Fruit fly (Drosophila melanogaster) whole organism, prepupa: ENCODE measurements around the gene SmB.

Experiments used
- Blimp-1 ChIP-seq: fragments of 200-800 bp; sonication (Bioruptor generic); optimal IDR thresholded peaks from 3 replicates; lab custom pipeline; 2017; ENCODE audit warnings: missing biosample characterization, missing genetic modification characterization, mild to moderate bottlenecking, moderate library complexity, missing genetic modification reagents
- CG10631 ChIP-seq: fragments of 200-800 bp; sonication (Bioruptor generic); optimal IDR thresholded peaks from 2 replicates; lab custom pipeline; 2016; ENCODE audit warnings: missing biosample characterization, missing genetic modification characterization
- CG10669 ChIP-seq: fragments of 200-800 bp; sonication (Bioruptor generic); optimal IDR thresholded peaks from 3 replicates; lab custom pipeline; 2018; ENCODE audit warnings: missing biosample characterization, mild to moderate bottlenecking, missing genetic modification characterization, moderate library complexity
- CG11762 ChIP-seq: fragments of 200-800 bp; sonication (Bioruptor generic); optimal IDR thresholded peaks from 3 replicates; lab custom pipeline; 2016; ENCODE audit warnings: missing biosample characterization, missing genetic modification characterization; ENCODE audit not compliant: insufficient read depth
- CG11902 ChIP-seq: fragments of 200-800 bp; sonication (Bioruptor generic); optimal IDR thresholded peaks from 3 replicates; lab custom pipeline; 2016; ENCODE audit warnings: missing biosample characterization, missing genetic modification characterization
- CG1621 ChIP-seq: fragments of 200-800 bp; sonication (Bioruptor generic); optimal IDR thresholded peaks from 3 replicates; lab custom pipeline; 2018; ENCODE audit warnings: missing biosample characterization, mild to moderate bottlenecking, missing genetic modification characterization
- CG16779 ChIP-seq: fragments of 200-800 bp; sonication (Bioruptor generic); optimal IDR thresholded peaks from 3 replicates; lab custom pipeline; 2017; ENCODE audit warnings: missing biosample characterization, mild to moderate bottlenecking, missing genetic modification characterization
- CG3032 ChIP-seq: fragments of 200-800 bp; optimal IDR thresholded peaks from 2 replicates; lab custom pipeline; 2019; ENCODE audit warnings: missing biosample characterization, mild to moderate bottlenecking, missing genetic modification characterization, moderate library complexity
- CG31627 ChIP-seq: fragments of 200-800 bp; sonication (Bioruptor generic); optimal IDR thresholded peaks from 3 replicates; lab custom pipeline; 2016; ENCODE audit warnings: missing biosample characterization, missing genetic modification characterization
- CG32006 ChIP-seq: fragments of 200-800 bp; sonication (Bioruptor generic); optimal IDR thresholded peaks from 3 replicates; lab custom pipeline; 2017; ENCODE audit warnings: missing biosample characterization, mild to moderate bottlenecking, missing genetic modification characterization
- CG4318 ChIP-seq: fragments of 200-800 bp; sonication (Bioruptor generic); optimal IDR thresholded peaks from 3 replicates; lab custom pipeline; 2017; ENCODE audit warnings: missing biosample characterization, mild to moderate bottlenecking, missing genetic modification characterization
- CG6163 ChIP-seq: fragments of 200-800 bp; sonication (Bioruptor generic); IDR thresholded peaks from 3 replicates; pipeline ENCODE4 v1.3.6; 2022; ENCODE audit warnings: missing biosample characterization, missing genetic modification characterization
- CG6792 ChIP-seq: fragments of 200-800 bp; sonication (Bioruptor generic); optimal IDR thresholded peaks from 3 replicates; lab custom pipeline; 2016; ENCODE audit warnings: missing biosample characterization, missing genetic modification characterization
- CG6808 ChIP-seq: fragments of 200-800 bp; sonication (Bioruptor generic); optimal IDR thresholded peaks from 3 replicates; lab custom pipeline; 2017; ENCODE audit warnings: missing biosample characterization, missing genetic modification characterization, mild to moderate bottlenecking, moderate library complexity, missing genetic modification reagents
- CG8319 ChIP-seq: fragments of 200-800 bp; sonication (Bioruptor generic); optimal IDR thresholded peaks from 3 replicates; lab custom pipeline; 2016; ENCODE audit warnings: missing biosample characterization, missing genetic modification characterization
- CG9139 ChIP-seq: fragments of 200-800 bp; sonication (Bioruptor generic); optimal IDR thresholded peaks from 3 replicates; lab custom pipeline; 2017; ENCODE audit warnings: missing biosample characterization, mild to moderate bottlenecking, missing genetic modification characterization
- Eip75B ChIP-seq: fragments of 200-800 bp; sonication (Bioruptor generic); optimal IDR thresholded peaks from 3 replicates; lab custom pipeline; 2016; ENCODE audit warnings: missing biosample characterization, missing genetic modification characterization
- Eip78C ChIP-seq: fragments of 200-800 bp; sonication (Bioruptor generic); peaks from one replicate; lab custom pipeline; 2016; ENCODE audit warnings: missing biosample characterization, missing genetic modification characterization
- Eip93F ChIP-seq: fragments of 200-800 bp; sonication (Bioruptor generic); optimal IDR thresholded peaks from 2 replicates; lab custom pipeline; 2016; ENCODE audit warnings: missing biosample characterization, mild to moderate bottlenecking, missing genetic modification characterization
- Ets21C ChIP-seq: fragments of 200-800 bp; sonication (Bioruptor generic); optimal IDR thresholded peaks from 3 replicates; lab custom pipeline; 2016; ENCODE audit warnings: missing biosample characterization, missing genetic modification characterization
- Hr38 ChIP-seq: sonication (Bioruptor generic); optimal IDR thresholded peaks from 2 replicates; lab custom pipeline; 2016; ENCODE audit warnings: missing biosample characterization, missing genetic modification characterization
- Hr39 ChIP-seq: fragments of 200-800 bp; sonication (Bioruptor generic); optimal IDR thresholded peaks from 2 replicates; lab custom pipeline; 2016; ENCODE audit warnings: missing biosample characterization, missing genetic modification characterization
- Hr4 ChIP-seq: fragments of 200-800 bp; sonication (Bioruptor generic); optimal IDR thresholded peaks from 3 replicates; lab custom pipeline; 2016; ENCODE audit warnings: missing biosample characterization, missing genetic modification characterization
- Met ChIP-seq: fragments of 200-800 bp; sonication (Bioruptor generic); optimal IDR thresholded peaks from 3 replicates; lab custom pipeline; 2016; ENCODE audit warnings: missing biosample characterization, missing genetic modification characterization
- OdsH ChIP-seq: fragments of 200-800 bp; sonication (Bioruptor generic); optimal IDR thresholded peaks from 3 replicates; lab custom pipeline; 2016; ENCODE audit warnings: missing biosample characterization, missing genetic modification characterization
- Smox ChIP-seq: fragments of 200-800 bp; sonication (Bioruptor generic); optimal IDR thresholded peaks from 3 replicates; lab custom pipeline; 2016; ENCODE audit warnings: missing biosample characterization, missing genetic modification characterization
- Sox102F ChIP-seq: fragments of 200-800 bp; sonication (Bioruptor generic); optimal IDR thresholded peaks from 2 replicates; lab custom pipeline; 2016; ENCODE audit warnings: missing biosample characterization, mild to moderate bottlenecking, missing genetic modification characterization
- acj6 ChIP-seq: fragments of 200-800 bp; sonication (Bioruptor generic); optimal IDR thresholded peaks from 3 replicates; lab custom pipeline; 2016; ENCODE audit warnings: missing biosample characterization, missing genetic modification characterization
- dac ChIP-seq: fragments of 200-800 bp; sonication (Bioruptor generic); optimal IDR thresholded peaks from 2 replicates; lab custom pipeline; 2017; ENCODE audit warnings: missing biosample characterization, mild to moderate bottlenecking, missing genetic modification characterization
- dsx ChIP-seq: fragments of 200-800 bp; optimal IDR thresholded peaks from 3 replicates; lab custom pipeline; 2019; ENCODE audit warnings: missing biosample characterization, mild to moderate bottlenecking, missing genetic modification characterization, moderate library complexity; ENCODE audit not compliant: poor library complexity, severe bottlenecking
- esn ChIP-seq: fragments of 200-800 bp; sonication (Bioruptor generic); optimal IDR thresholded peaks from 2 replicates; lab custom pipeline; 2016; ENCODE audit warnings: missing biosample characterization, mild to moderate bottlenecking, missing genetic modification characterization, moderate library complexity
- fkh ChIP-seq: fragments of 200-800 bp; sonication (Bioruptor generic); optimal IDR thresholded peaks from 3 replicates; lab custom pipeline; 2017; ENCODE audit warnings: missing biosample characterization, mild to moderate bottlenecking, missing genetic modification characterization, moderate library complexity
- lz ChIP-seq: fragments of 200-800 bp; sonication (Bioruptor generic); optimal IDR thresholded peaks from 3 replicates; lab custom pipeline; 2016; ENCODE audit warnings: missing biosample characterization, missing genetic modification characterization
- salr ChIP-seq, 2 experiments: fragments of 200-800 bp; sonication (Bioruptor generic); optimal IDR thresholded peaks; 3 replicates each; lab custom pipeline; 2016 to 2018; ENCODE audit warnings: missing biosample characterization in 2 of 2, missing genetic modification characterization in 2 of 2, mild to moderate bottlenecking in 1 of 2
- topi ChIP-seq: fragments of 200-800 bp; sonication (Bioruptor generic); optimal IDR thresholded peaks from 3 replicates; lab custom pipeline; 2016; ENCODE audit warnings: missing biosample characterization, missing genetic modification characterization
- vri ChIP-seq: fragments of 200-800 bp; sonication (Bioruptor generic); optimal IDR thresholded peaks from 3 replicates; lab custom pipeline; 2016; ENCODE audit warnings: missing biosample characterization, mild to moderate bottlenecking, missing genetic modification characterization

The SmB gene

DNA sequence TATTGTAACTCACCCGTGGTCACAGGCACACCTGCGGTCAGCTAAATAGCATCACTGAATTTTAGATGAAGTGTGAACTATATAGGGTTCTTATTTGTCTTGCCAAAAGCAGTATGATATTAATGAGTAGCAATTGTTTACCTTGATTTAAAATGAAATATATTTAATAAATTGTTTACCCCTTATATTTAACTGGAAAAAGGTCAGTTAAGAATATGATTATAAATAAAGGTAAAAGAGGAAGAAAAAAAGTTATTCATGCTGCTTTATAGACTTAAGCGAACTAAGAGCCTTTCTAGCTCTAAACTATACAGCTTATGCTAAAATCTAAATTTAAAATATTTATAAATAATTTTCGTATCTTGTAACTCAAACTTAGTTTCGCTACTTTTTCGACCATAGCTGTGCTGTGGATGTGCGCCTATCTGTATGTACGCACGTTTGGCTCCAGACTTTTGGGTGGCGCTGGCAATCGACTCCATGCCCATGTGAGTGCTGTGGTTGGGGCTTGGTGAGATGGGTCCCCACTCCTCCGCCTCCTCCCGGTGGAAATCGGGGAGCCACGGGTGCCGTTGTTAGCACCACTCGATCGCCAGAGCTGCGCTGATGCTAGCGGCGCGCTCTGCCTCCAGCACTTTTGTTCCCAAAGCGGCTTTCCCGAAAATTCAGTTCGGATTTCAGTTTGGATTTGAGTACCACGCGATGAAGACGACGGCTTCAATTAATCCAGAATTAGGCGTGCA is 15.8 kb upstream of the SmB start, which contains the start of gene loh:
Gene loh, plus strand, starts transcription at position 487 of the 743 bp plus-strand sequence.
- peak; percentile 50 for TF ChIP-seq OdsH
- TF ChIP-seq CG8319 (GFP tag; lab: Kevin White, UChicago): no peak
- TF ChIP-seq Ets21C: no peak
- peak; percentile 60 for TF ChIP-seq esn (GFP tag; lab: Kevin White, UChicago)
- TF ChIP-seq salr (GFP tag; optimal IDR thresholded peaks at IDR 0.05; lab: Kevin White, UChicago): no peak
- no peak for TF ChIP-seq Eip75B (GFP tag; lab: Kevin White, UChicago)
- peak; percentile 1 for TF ChIP-seq lz (GFP tag; lab: Kevin White, UChicago)
- TF ChIP-seq CG11902 (GFP tag; lab: Kevin White, UChicago): peak; percentile 13
- TF ChIP-seq CG6808 (GFP tag; lab: Kevin White, UChicago): no peak
- TF ChIP-seq Blimp-1 (GFP tag; lab: Kevin White, UChicago): peak; percentile 8
- TF ChIP-seq Met (GFP tag; lab: Kevin White, UChicago): no peak
- TF ChIP-seq vri (GFP tag; lab: Kevin White, UChicago): no peak
- TF ChIP-seq Hr38 (GFP tag; lab: Kevin White, UChicago): no peak
- peak; percentile 32 for TF ChIP-seq Hr4
- TF ChIP-seq topi (GFP tag; lab: Kevin White, UChicago): peak; percentile 35
- TF ChIP-seq CG3032 (tag; lab: Kevin White, UChicago): peak; percentile 29
- no peak for TF ChIP-seq CG10669
- TF ChIP-seq CG1621 (tag; lab: Kevin White, UChicago): no peak
- peak; percentile 86 for TF ChIP-seq Eip78C (GFP tag; lab: Kevin White, UChicago)
- peak; percentile 40 for TF ChIP-seq acj6 (GFP tag; lab: Kevin White, UChicago)
- TF ChIP-seq CG10631: peak; percentile 49
- TF ChIP-seq CG4318 (GFP tag; lab: Kevin White, UChicago): no peak
- peak; percentile 37 for TF ChIP-seq CG6792 (GFP tag; lab: Kevin White, UChicago)

DNA sequence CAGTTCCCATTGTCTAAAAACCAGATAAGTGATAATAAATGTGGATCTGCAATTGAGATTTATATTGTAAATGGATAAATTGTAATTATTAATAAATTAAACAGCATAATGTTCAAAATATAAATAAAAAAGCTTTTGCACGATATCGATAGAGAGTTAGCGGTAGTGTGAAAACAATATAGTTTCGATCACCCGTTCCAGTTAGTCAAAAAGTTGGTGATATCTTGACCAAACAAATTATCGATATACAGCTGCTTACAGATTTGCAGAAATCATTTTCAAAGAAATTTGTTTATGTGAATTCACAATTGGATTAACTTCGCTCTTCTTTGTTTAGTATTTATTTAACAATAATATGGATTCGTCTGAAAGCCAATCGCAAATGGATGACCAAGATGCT is 12.7 kb upstream of the SmB start, which contains the start of gene Nse4:
Gene Nse4, plus strand, starts transcription at position 267 of the 400 bp plus-strand sequence.
- TF ChIP-seq topi (GFP tag; lab: Kevin White, UChicago) (no peak), CG31627 (GFP tag; lab: Kevin White, UChicago) (no peak), Eip93F (GFP tag; lab: Kevin White, UChicago) (no peak), CG16779 (no peak), CG11902 (GFP tag; lab: Kevin White, UChicago) (no peak), Hr4 (no peak), CG32006 (GFP tag; lab: Kevin White, UChicago) (no peak), Blimp-1 (GFP tag; lab: Kevin White, UChicago) (no peak), dac (GFP tag; lab: Kevin White, UChicago) (no peak), dsx (no peak), Smox (GFP tag; lab: Kevin White, UChicago) (no peak), CG9139 (GFP tag; lab: Kevin White, UChicago) (no peak), CG8319 (GFP tag; lab: Kevin White, UChicago) (no peak), Sox102F (GFP tag; lab: Kevin White, UChicago) (no peak), fkh (GFP tag; lab: Kevin White, UChicago) (no peak), CG6163 (GFP tag; lab: Robert Waterston, UW) (no peak), CG11762 (GFP tag; lab: Kevin White, UChicago) (no peak)
- TF ChIP-seq, all 60 proteins: peak for 0

- TF ChIP-seq esn (GFP tag; lab: Kevin White, UChicago): peak; percentile 36
- TF ChIP-seq CG32006 (GFP tag; lab: Kevin White, UChicago): no peak
- peak; percentile 14 for TF ChIP-seq fkh (GFP tag; lab: Kevin White, UChicago)
- TF ChIP-seq Hr39 (GFP tag; lab: Kevin White, UChicago): no peak
- TF ChIP-seq CG31627 (GFP tag; lab: Kevin White, UChicago): peak; percentile 8
- no peak for TF ChIP-seq CG16779
Measured at dm6 chr2L:10437317-10437716, 10.9 kb upstream of the SmB start, which contains the start of gene STUB1. TSS of gene STUB1 (plus strand) at chr2L:10437548.
